Fruit fly (Drosophila melanogaster) whole organism, prepupa: ENCODE measurements around the gene spdi.

ENCODE experiments used
- Blimp-1 ChIP-seq: fragments of 200-800 bp; sonication (Bioruptor generic); optimal IDR thresholded peaks from 3 replicates; lab custom pipeline; 2017; ENCODE audit warnings: missing biosample characterization, missing genetic modification characterization, mild to moderate bottlenecking, moderate library complexity, missing genetic modification reagents
- CG10631 ChIP-seq: fragments of 200-800 bp; sonication (Bioruptor generic); optimal IDR thresholded peaks from 2 replicates; lab custom pipeline; 2016; ENCODE audit warnings: missing biosample characterization, missing genetic modification characterization
- CG10669 ChIP-seq: fragments of 200-800 bp; sonication (Bioruptor generic); optimal IDR thresholded peaks from 3 replicates; lab custom pipeline; 2018; ENCODE audit warnings: missing biosample characterization, mild to moderate bottlenecking, missing genetic modification characterization, moderate library complexity
- CG11294 ChIP-seq: fragments of 200-800 bp; sonication (Bioruptor generic); IDR thresholded peaks from 2 replicates; pipeline ENCODE4 v1.3.6; 2022; ENCODE audit warnings: missing biosample characterization, missing genetic modification characterization
- CG11762 ChIP-seq: fragments of 200-800 bp; sonication (Bioruptor generic); optimal IDR thresholded peaks from 3 replicates; lab custom pipeline; 2016; ENCODE audit warnings: missing biosample characterization, missing genetic modification characterization; ENCODE audit not compliant: insufficient read depth
- CG1621 ChIP-seq: fragments of 200-800 bp; sonication (Bioruptor generic); optimal IDR thresholded peaks from 3 replicates; lab custom pipeline; 2018; ENCODE audit warnings: missing biosample characterization, mild to moderate bottlenecking, missing genetic modification characterization
- CG3032 ChIP-seq: fragments of 200-800 bp; optimal IDR thresholded peaks from 2 replicates; lab custom pipeline; 2019; ENCODE audit warnings: missing biosample characterization, mild to moderate bottlenecking, missing genetic modification characterization, moderate library complexity
- CG4318 ChIP-seq: fragments of 200-800 bp; sonication (Bioruptor generic); optimal IDR thresholded peaks from 3 replicates; lab custom pipeline; 2017; ENCODE audit warnings: missing biosample characterization, mild to moderate bottlenecking, missing genetic modification characterization
- CG6276 ChIP-seq: fragments of 200-800 bp; sonication (Bioruptor generic); optimal IDR thresholded peaks from 2 replicates; lab custom pipeline; 2017; ENCODE audit warnings: missing biosample characterization, mild to moderate bottlenecking, missing genetic modification characterization
- CG6808 ChIP-seq: fragments of 200-800 bp; sonication (Bioruptor generic); optimal IDR thresholded peaks from 3 replicates; lab custom pipeline; 2017; ENCODE audit warnings: missing biosample characterization, missing genetic modification characterization, mild to moderate bottlenecking, moderate library complexity, missing genetic modification reagents
- CG6854 ChIP-seq: fragments of 200-800 bp; sonication (Bioruptor generic); optimal IDR thresholded peaks from 2 replicates; lab custom pipeline; 2017; ENCODE audit warnings: missing biosample characterization, mild to moderate bottlenecking, missing genetic modification characterization
- CG8119 ChIP-seq: fragments of 200-800 bp; sonication (Bioruptor generic); IDR thresholded peaks from 3 replicates; pipeline ENCODE4 v1.3.6; 2022; ENCODE audit warnings: missing biosample characterization, missing genetic modification characterization
- CG8319 ChIP-seq: fragments of 200-800 bp; sonication (Bioruptor generic); optimal IDR thresholded peaks from 3 replicates; lab custom pipeline; 2016; ENCODE audit warnings: missing biosample characterization, missing genetic modification characterization
- CG8632 ChIP-seq: fragments of 200-800 bp; sonication (Bioruptor generic); optimal IDR thresholded peaks from 3 replicates; lab custom pipeline; 2016; ENCODE audit warnings: missing biosample characterization, missing genetic modification characterization
- Ets21C ChIP-seq: fragments of 200-800 bp; sonication (Bioruptor generic); optimal IDR thresholded peaks from 3 replicates; lab custom pipeline; 2016; ENCODE audit warnings: missing biosample characterization, missing genetic modification characterization
- Ets96B ChIP-seq: fragments of 200-800 bp; optimal IDR thresholded peaks from 2 replicates; lab custom pipeline; 2019; ENCODE audit warnings: missing biosample characterization, mild to moderate bottlenecking, missing genetic modification characterization, moderate library complexity
- Hr39 ChIP-seq: fragments of 200-800 bp; sonication (Bioruptor generic); optimal IDR thresholded peaks from 2 replicates; lab custom pipeline; 2016; ENCODE audit warnings: missing biosample characterization, missing genetic modification characterization
- Hr4 ChIP-seq: fragments of 200-800 bp; sonication (Bioruptor generic); optimal IDR thresholded peaks from 3 replicates; lab custom pipeline; 2016; ENCODE audit warnings: missing biosample characterization, missing genetic modification characterization
- OdsH ChIP-seq: fragments of 200-800 bp; sonication (Bioruptor generic); optimal IDR thresholded peaks from 3 replicates; lab custom pipeline; 2016; ENCODE audit warnings: missing biosample characterization, missing genetic modification characterization
- Smox ChIP-seq: fragments of 200-800 bp; sonication (Bioruptor generic); optimal IDR thresholded peaks from 3 replicates; lab custom pipeline; 2016; ENCODE audit warnings: missing biosample characterization, missing genetic modification characterization
- Sox102F ChIP-seq: fragments of 200-800 bp; sonication (Bioruptor generic); optimal IDR thresholded peaks from 2 replicates; lab custom pipeline; 2016; ENCODE audit warnings: missing biosample characterization, mild to moderate bottlenecking, missing genetic modification characterization
- Sox14 ChIP-seq: fragments of 200-800 bp; sonication (Bioruptor generic); optimal IDR thresholded peaks from 3 replicates; lab custom pipeline; 2016; ENCODE audit warnings: missing biosample characterization, missing genetic modification characterization
- Sox15 ChIP-seq: fragments of 200-800 bp; sonication (Bioruptor generic); optimal IDR thresholded peaks from 3 replicates; lab custom pipeline; 2016; ENCODE audit warnings: missing biosample characterization, missing genetic modification characterization
- achi ChIP-seq: fragments of 200-800 bp; sonication (Bioruptor generic); optimal IDR thresholded peaks from 3 replicates; lab custom pipeline; 2016; ENCODE audit warnings: missing biosample characterization, missing genetic modification characterization
- acj6 ChIP-seq: fragments of 200-800 bp; sonication (Bioruptor generic); optimal IDR thresholded peaks from 3 replicates; lab custom pipeline; 2016; ENCODE audit warnings: missing biosample characterization, missing genetic modification characterization
- eg ChIP-seq: fragments of 200-800 bp; sonication (Bioruptor generic); IDR thresholded peaks from 3 replicates; pipeline ENCODE4 v1.3.6; 2022; ENCODE audit warnings: missing biosample characterization, missing genetic modification characterization
- esn ChIP-seq: fragments of 200-800 bp; sonication (Bioruptor generic); optimal IDR thresholded peaks from 2 replicates; lab custom pipeline; 2016; ENCODE audit warnings: missing biosample characterization, mild to moderate bottlenecking, missing genetic modification characterization, moderate library complexity
- fd59A ChIP-seq: fragments of 200-800 bp; sonication (Bioruptor generic); optimal IDR thresholded peaks from 2 replicates; lab custom pipeline; 2017; ENCODE audit warnings: missing biosample characterization, mild to moderate bottlenecking, missing genetic modification characterization, missing genetic modification reagents
- fd85E ChIP-seq: fragments of 200-800 bp; sonication (Bioruptor generic); optimal IDR thresholded peaks from 3 replicates; lab custom pipeline; 2016; ENCODE audit warnings: missing biosample characterization, missing genetic modification characterization
- fkh ChIP-seq: fragments of 200-800 bp; sonication (Bioruptor generic); optimal IDR thresholded peaks from 3 replicates; lab custom pipeline; 2017; ENCODE audit warnings: missing biosample characterization, mild to moderate bottlenecking, missing genetic modification characterization, moderate library complexity
- pdm3 ChIP-seq: fragments of 200-800 bp; sonication (Bioruptor generic); optimal IDR thresholded peaks from 3 replicates; lab custom pipeline; 2016; ENCODE audit warnings: missing biosample characterization, missing genetic modification characterization
- salr ChIP-seq, 2 experiments: fragments of 200-800 bp; sonication (Bioruptor generic); optimal IDR thresholded peaks; 3 replicates each; lab custom pipeline; 2016 to 2018; ENCODE audit warnings: missing biosample characterization in 2 of 2, missing genetic modification characterization in 2 of 2, mild to moderate bottlenecking in 1 of 2
- spab ChIP-seq: fragments of 200-800 bp; sonication (Bioruptor generic); optimal IDR thresholded peaks from 2 replicates; lab custom pipeline; 2017; ENCODE audit warnings: missing biosample characterization, mild to moderate bottlenecking, missing genetic modification characterization, missing genetic modification reagents
- ss ChIP-seq, 2 experiments: fragments of 200-800 bp; sonication (Bioruptor generic); optimal IDR thresholded peaks; 2 replicates in 1 of 2; 3 replicates in 1 of 2; lab custom pipeline; 2017 to 2018; ENCODE audit warnings: mild to moderate bottlenecking in 2 of 2, missing biosample characterization in 2 of 2, missing genetic modification characterization in 2 of 2, moderate library complexity in 1 of 2
- topi ChIP-seq: fragments of 200-800 bp; sonication (Bioruptor generic); optimal IDR thresholded peaks from 3 replicates; lab custom pipeline; 2016; ENCODE audit warnings: missing biosample characterization, missing genetic modification characterization
- vri ChIP-seq: fragments of 200-800 bp; sonication (Bioruptor generic); optimal IDR thresholded peaks from 3 replicates; lab custom pipeline; 2016; ENCODE audit warnings: missing biosample characterization, mild to moderate bottlenecking, missing genetic modification characterization

Gene spdi

DNA sequence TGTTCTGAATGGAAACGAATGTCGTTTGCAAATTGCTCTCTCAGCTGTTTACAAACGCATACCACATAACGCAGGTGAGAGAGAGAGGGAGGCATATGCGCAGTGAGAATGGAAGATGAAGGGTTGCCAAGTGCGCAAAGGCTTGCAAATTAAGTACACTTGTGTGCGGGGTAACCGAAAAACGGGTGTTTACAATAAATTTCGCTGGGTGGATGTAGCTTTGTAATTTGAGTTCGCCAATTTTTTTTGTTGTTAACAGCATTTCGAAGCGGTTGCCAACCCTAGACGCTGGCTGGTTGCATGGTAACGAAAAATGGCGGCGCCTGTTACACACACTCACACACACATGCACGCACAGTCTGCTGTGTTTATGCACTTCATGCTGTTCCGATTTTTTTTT lies 35.0 kb upstream of the spdi start (continued):
- TF ChIP-seq esn (peak; percentile 96), Smox (peak; percentile 96), Ets21C (GFP tag; lab: Kevin White, UChicago) (peak; percentile 94), vri (peak; percentile 95), CG8632 (peak; percentile 93), CG6276 (GFP tag; lab: Kevin White, UChicago) (peak; percentile 95), CG11294 (GFP tag; lab: Robert Waterston, UW) (peak; percentile 96), topi (peak; percentile 96), Sox102F (peak; percentile 96), CG10631 (GFP tag; lab: Kevin White, UChicago) (peak; percentile 92), acj6 (peak; percentile 95), fd59A (peak; percentile 94), CG3032 (tag; lab: Kevin White, UChicago) (peak; percentile 94), fkh (peak; percentile 83), spab (GFP tag; lab: Kevin White, UChicago) (peak; percentile 91), Sox15 (GFP tag; lab: Kevin White, UChicago) (peak; percentile 93), CG6808 (GFP tag; lab: Kevin White, UChicago) (peak; percentile 95), CG1621 (peak; percentile 96), salr (GFP tag; optimal IDR thresholded peaks at IDR 0.05; lab: Kevin White, UChicago) (peak; percentile 82 to 92), Blimp-1 (peak; percentile 87), Ets96B (tag; lab: Kevin White, UChicago) (peak; percentile 92), Hr39 (GFP tag; lab: Kevin White, UChicago) (peak; percentile 97), CG10669 (GFP tag; lab: Kevin White, UChicago) (peak; percentile 94), Hr4 (peak; percentile 95), ss (GFP tag; optimal IDR thresholded peaks at IDR 0.05; lab: Kevin White, UChicago) (peak; percentile 93 to 96), eg (peak; percentile 99), OdsH (peak; percentile 97), CG4318 (no peak), CG8319 (GFP tag; lab: Kevin White, UChicago) (peak; percentile 94), CG6854 (GFP tag; lab: Kevin White, UChicago) (peak; percentile 93), fd85E (peak; percentile 91), pdm3 (GFP tag; lab: Kevin White, UChicago) (peak; percentile 97)
- TF ChIP-seq, all 60 proteins: peak for 58

DNA sequence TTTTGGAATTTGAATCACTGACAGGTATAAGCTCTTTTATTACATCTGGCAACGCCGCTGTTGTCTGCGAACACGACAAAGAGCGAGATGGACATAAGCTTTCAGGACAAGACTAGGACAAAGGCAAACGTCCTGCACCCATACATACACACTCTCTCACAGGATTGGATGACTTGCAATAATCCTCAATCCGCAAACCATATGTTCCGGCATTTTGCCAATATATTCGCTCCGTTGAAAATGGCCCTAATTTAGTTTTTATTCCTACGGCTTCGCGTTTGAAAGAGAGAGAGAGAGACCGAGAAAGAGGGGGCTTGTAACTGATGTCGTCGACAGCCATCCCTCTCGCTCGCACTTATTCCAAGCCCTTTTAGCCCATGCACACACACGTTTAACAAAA lies 34.2 kb upstream of the spdi start:
- TF ChIP-seq salr (GFP tag; optimal IDR thresholded peaks at IDR 0.05; lab: Kevin White, UChicago) (no peak), CG8119 (GFP tag; lab: Robert Waterston, UW) (no peak), Hr39 (GFP tag; lab: Kevin White, UChicago) (no peak), achi (GFP tag; lab: Kevin White, UChicago) (peak; percentile 44), Sox14 (GFP tag; lab: Kevin White, UChicago) (peak; percentile 57)
- TF ChIP-seq, all 60 proteins: peak for 2

DNA sequence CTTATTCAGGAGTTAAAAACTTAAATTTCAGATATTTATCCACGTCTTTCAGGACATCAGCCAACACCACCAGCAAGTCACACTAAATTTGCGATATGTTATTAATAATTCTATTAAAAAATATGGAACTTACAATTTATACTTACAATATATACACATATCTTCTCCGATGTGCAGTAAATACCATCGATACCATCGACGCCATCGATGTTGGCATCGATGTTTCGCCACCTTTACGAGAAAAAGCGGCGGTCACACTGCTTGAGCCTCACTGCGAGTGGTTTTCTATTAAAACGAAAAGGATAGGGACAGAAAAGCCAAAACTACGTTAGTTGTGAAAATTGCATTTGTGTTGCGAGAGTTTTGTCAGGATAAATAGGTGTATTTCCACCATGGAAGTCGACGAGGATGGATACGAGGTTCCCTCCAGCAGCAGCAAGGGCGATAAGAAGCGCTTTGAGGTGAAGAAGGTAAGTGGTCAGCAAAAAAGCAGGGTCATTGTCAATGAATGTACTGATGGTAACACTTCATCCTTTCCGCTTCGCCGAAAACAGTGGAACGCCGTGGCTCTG lies 27.1 kb upstream of the spdi start, which contains the start of gene Roc1a:
TSS of gene Roc1a (plus strand) at position 249 of the 572 bp plus-strand sequence.
- peak; percentile 32 for TF ChIP-seq CG6854 (GFP tag; lab: Kevin White, UChicago)
- TF ChIP-seq eg = 0 out of 3 replicates have a peak, but pooled peaks have one; percentile 4
- TF ChIP-seq Hr39 (GFP tag; lab: Kevin White, UChicago) = no peak
- TF ChIP-seq CG11762 = no peak
